Worm (Caenorhabditis elegans) whole organism, mixed stage, embryonic: Measurements from ENCODE around the gene str-176.

ENCODE experiments used
- nhr-237 ChIP-seq: fragments of 150-350 bp; optimal IDR thresholded peaks from 2 replicates; lab custom pipeline; 2014; ENCODE audit warnings: missing biosample characterization, missing genetic modification characterization
- ztf-11 ChIP-seq: fragments of 150-350 bp; optimal IDR thresholded peaks from 2 replicates; lab custom pipeline; 2014; ENCODE audit warnings: missing biosample characterization, missing genetic modification characterization

DNA sequence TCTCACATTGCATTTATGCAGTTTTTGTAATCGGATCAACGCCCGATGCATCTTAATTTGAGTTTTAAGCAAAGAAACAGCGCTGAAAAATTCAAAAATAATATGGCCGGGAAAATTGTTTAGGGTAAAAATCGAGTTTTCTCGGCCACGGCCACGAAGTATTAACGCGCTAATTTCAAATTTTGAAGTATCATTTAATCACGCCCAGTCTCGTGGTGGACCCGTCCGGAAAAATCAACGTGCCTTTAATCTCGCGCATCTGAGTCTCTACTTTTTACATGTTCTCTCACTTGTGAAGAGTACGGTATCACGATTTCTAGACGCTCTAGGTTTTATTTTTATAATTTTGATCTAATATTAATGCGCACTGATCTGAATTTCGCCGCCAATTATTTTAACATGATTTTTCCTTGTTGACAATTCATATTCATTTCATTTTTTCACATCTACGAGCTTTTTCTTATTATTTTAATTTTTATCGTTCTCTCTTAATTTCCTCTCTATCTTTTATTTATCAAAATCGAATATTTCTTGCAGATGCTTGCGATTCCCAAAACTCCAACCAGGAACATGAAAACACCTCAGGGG is 35.3 kb upstream of the str-176 start, which contains the start of the genes acdh-13 and mesp-1:
- TF ChIP-seq ztf-11 (no peak), nhr-237 (tag; lab: Kevin White, UChicago) (no peak)
